Fruit fly (Drosophila melanogaster): Measurements from ENCODE around the gene CG5958.

CG5958 gene

DNA sequence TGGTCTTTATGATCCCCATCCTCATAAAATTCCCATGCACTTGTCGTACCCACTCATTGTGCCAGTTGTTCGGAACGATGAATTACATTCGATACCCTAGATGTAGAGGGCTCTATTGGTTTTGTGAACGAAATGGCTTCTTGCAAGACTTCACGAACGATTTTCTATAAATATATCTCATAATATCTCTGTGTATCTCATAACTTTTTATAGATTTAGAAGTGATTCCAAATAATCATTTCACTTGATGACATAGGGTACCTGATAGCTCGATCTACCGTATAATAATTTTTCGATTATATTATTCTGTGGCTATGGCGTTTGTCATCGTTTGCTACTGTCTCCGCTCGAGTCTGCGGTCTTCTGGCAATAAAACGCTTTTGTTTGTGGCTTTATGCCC, 36.4 kb downstream of the CG5958 start (continued):
- no peak for TF ChIP-seq Mio (GFP tag; optimal IDR thresholded peaks at IDR 0.05)
- TF ChIP-seq Hr78 (GFP tag; optimal IDR thresholded peaks at IDR 0.05) = no peak
- peak; percentile 57 for TF ChIP-seq Hnf4 (GFP tag; optimal IDR thresholded peaks at IDR 0.05)
- TF ChIP-seq Dif (GFP tag; optimal IDR thresholded peaks at IDR 0.05; ENCODE audit: partially characterized antibody) = no peak
- no peak for TF ChIP-seq Rel (GFP tag; optimal IDR thresholded peaks at IDR 0.05)
- no peak for TF ChIP-seq Rel (tag; optimal IDR thresholded peaks at IDR 0.05)
- TF ChIP-seq Dfd (GFP tag; optimal IDR thresholded peaks at IDR 0.05) = no peak

DNA sequence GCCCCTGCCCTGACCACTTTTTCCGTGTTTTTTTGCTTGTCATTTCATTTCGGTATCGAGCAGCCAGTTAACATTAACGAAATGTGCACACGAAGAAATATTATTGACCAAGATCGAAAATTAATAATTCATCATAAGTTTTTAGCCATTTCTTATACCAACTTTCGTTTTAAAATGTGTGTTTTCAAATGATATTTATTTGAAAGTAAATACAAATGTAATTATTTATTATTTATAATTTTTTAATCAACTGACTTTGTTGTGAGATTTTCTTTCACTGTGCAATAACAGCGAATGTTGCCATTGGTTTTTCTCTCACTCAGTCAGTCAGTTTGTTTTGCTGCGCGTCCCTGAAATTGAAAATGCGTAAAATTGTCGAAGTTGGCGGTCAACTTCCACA, 37.5 kb downstream of the CG5958 start:
- no peak for TF ChIP-seq usp (GFP tag; optimal IDR thresholded peaks at IDR 0.05)
- TF ChIP-seq h (GFP tag; optimal IDR thresholded peaks at IDR 0.05) = peak; percentile 39
- TF ChIP-seq Myc (optimal IDR thresholded peaks at IDR 0.05) = no peak
- no peak for TF ChIP-seq dl (GFP tag; optimal IDR thresholded peaks at IDR 0.05; ENCODE audit: insufficient read depth in 1 of 2, partially characterized antibody in 2 of 2)
- TF ChIP-seq Jra (GFP tag; optimal IDR thresholded peaks at IDR 0.05) = no peak
- no peak for TF ChIP-seq woc (GFP tag; optimal IDR thresholded peaks at IDR 0.05)
- TF ChIP-seq Sp1 (GFP tag; optimal IDR thresholded peaks at IDR 0.05) = peak; percentile 30
- no peak for TF ChIP-seq Rel (GFP tag; optimal IDR thresholded peaks at IDR 0.05)
- no peak for TF ChIP-seq Rel (tag; optimal IDR thresholded peaks at IDR 0.05)
- TF ChIP-seq br (GFP tag; optimal IDR thresholded peaks at IDR 0.05) = no peak
- TF ChIP-seq brk (GFP tag; optimal IDR thresholded peaks at IDR 0.05) = no peak
- TF ChIP-seq foxo (GFP tag; optimal IDR thresholded peaks at IDR 0.05) = peak in 1 of 2 experiments; percentile 56
- TF ChIP-seq lola (GFP tag; optimal IDR thresholded peaks at IDR 0.05) = no peak
- peak; percentile 33 for TF ChIP-seq fru (GFP tag; optimal IDR thresholded peaks at IDR 0.05)
- no peak for TF ChIP-seq Abd-B (GFP tag; optimal IDR thresholded peaks at IDR 0.05)
- no peak for TF ChIP-seq Mio (GFP tag; optimal IDR thresholded peaks at IDR 0.05)
- no peak for TF ChIP-seq Dif (GFP tag; optimal IDR thresholded peaks at IDR 0.05; ENCODE audit: partially characterized antibody)
- no peak for TF ChIP-seq N (GFP tag; optimal IDR thresholded peaks at IDR 0.05)
- TF ChIP-seq dmrt93B (GFP tag; optimal IDR thresholded peaks at IDR 0.05) = no peak
- TF ChIP-seq OdsH (GFP tag; optimal IDR thresholded peaks at IDR 0.05) = peak; percentile 38
- TF ChIP-seq CG32264 (GFP tag; optimal IDR thresholded peaks at IDR 0.05) = no peak
- no peak for TF ChIP-seq Dfd (GFP tag; optimal IDR thresholded peaks at IDR 0.05)
- TF ChIP-seq ey (GFP tag; optimal IDR thresholded peaks at IDR 0.05) = no peak
- no peak for TF ChIP-seq Hr83 (GFP tag; optimal IDR thresholded peaks at IDR 0.05; ENCODE audit: poor library complexity, severe bottlenecking)
- TF ChIP-seq Hnf4 (GFP tag; optimal IDR thresholded peaks at IDR 0.05) = no peak
- TF ChIP-seq sv (GFP tag; optimal IDR thresholded peaks at IDR 0.05) = no peak
- no peak for TF ChIP-seq Hr78 (GFP tag; optimal IDR thresholded peaks at IDR 0.05)
- peak; percentile 50 for TF ChIP-seq HLH106 (tag; optimal IDR thresholded peaks at IDR 0.05)
- TF ChIP-seq Vsx2 (GFP tag; optimal IDR thresholded peaks at IDR 0.05; ENCODE audit: partially characterized antibody) = no peak
- TF ChIP-seq rgr (GFP tag; optimal IDR thresholded peaks at IDR 0.05) = peak; percentile 42
- peak; percentile 14 for TF ChIP-seq psq (GFP tag; optimal IDR thresholded peaks at IDR 0.05)
- no peak for TF ChIP-seq tai (GFP tag; optimal IDR thresholded peaks at IDR 0.05)
- TF ChIP-seq GATAd (GFP tag; optimal IDR thresholded peaks at IDR 0.05) = no peak
- TF ChIP-seq sage (GFP tag; optimal IDR thresholded peaks at IDR 0.05) = no peak

DNA sequence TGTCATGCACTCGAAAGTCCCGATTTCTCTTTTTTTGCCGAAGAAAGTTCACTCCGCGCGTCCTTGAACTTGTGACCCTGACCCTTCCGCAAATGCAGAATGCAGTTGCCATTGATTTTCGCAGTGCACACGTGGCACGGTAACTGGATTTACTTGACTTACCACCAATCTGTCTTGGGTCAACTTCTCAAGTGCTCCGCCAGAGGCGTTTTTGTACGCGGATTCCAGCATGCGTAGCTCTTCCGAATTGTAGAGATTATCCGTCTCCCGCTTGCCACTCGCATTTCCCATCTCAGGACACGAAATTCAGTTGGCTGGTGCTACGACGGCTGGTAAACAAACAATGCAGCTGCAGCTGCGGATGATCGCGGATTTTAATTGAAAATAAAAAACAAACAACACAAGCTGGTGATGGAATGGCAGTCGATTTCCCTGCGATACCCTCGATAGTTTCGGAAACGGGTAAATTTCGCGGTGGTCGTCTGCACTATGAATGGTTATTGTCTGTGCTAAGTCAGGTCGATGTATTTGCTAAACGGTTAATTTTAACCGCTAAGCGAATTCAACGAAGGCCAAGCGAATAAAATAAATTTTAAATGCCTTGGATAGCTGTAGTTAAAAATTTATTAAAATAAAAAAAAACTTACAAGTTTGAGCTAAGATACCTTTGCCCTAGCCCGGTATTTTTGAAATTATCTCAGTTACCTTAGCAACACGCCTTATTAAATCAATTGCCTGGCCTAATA, 45.3 kb downstream of the CG5958 start, which contains the start of the genes CG5149 and gudu:
Gene CG5149, minus strand, starts transcription at position 441 of the 746 bp plus-strand sequence.
Gene gudu, plus strand, starts transcription at position 696 of the 746 bp plus-strand sequence.
- TF ChIP-seq Myc (optimal IDR thresholded peaks at IDR 0.05) (peak; percentile 92), CG9705 (GFP tag; optimal IDR thresholded peaks at IDR 0.05) (no peak), Hnf4 (GFP tag; optimal IDR thresholded peaks at IDR 0.05) (peak; percentile 14), foxo (GFP tag; optimal IDR thresholded peaks at IDR 0.05) (peak in 1 of 2 experiments; percentile 13), Vsx2 (GFP tag; optimal IDR thresholded peaks at IDR 0.05; ENCODE audit: partially characterized antibody) (no peak), Dif (GFP tag; optimal IDR thresholded peaks at IDR 0.05; ENCODE audit: partially characterized antibody) (peak; percentile 10), h (GFP tag; optimal IDR thresholded peaks at IDR 0.05) (peak; percentile 1), HLH106 (tag; optimal IDR thresholded peaks at IDR 0.05) (peak; percentile 19)
